Fruit fly (Drosophila melanogaster) whole organism, embryonic: ENCODE data around the gene CG32829.
A peak's percentile ranks its signal among the peaks of the same experiment; 100 is the strongest.

ENCODE experiments used
- Antp ChIP-seq: fragments of 200-800 bp; sonication (Bioruptor generic); optimal IDR thresholded peaks from 3 replicates; lab custom pipeline; 2016; ENCODE audit warnings: missing biosample characterization, missing genetic modification characterization
- Awh ChIP-seq: fragments of 200-800 bp; sonication (Bioruptor generic); IDR thresholded peaks from 2 replicates; pipeline ENCODE4, ENCODE4 v1.3.6; 2022; ENCODE audit warnings: missing biosample characterization, missing genetic modification characterization
- CG10267 ChIP-seq: fragments of 200-800 bp; sonication (Bioruptor generic); optimal IDR thresholded peaks from 2 replicates; lab custom pipeline; 2018; ENCODE audit warnings: missing biosample characterization, mild to moderate bottlenecking, missing genetic modification characterization, moderate library complexity
- CG12104 ChIP-seq: fragments of 200-800 bp; sonication (Bioruptor generic); optimal IDR thresholded peaks from 3 replicates; lab custom pipeline; 2016; ENCODE audit warnings: missing biosample characterization, missing genetic modification characterization
- CG13287 ChIP-seq: fragments of 200-800 bp; sonication (Bioruptor generic); IDR thresholded peaks from 2 replicates; pipeline ENCODE4 v1.3.6; 2022; ENCODE audit warnings: missing biosample characterization, missing genetic modification characterization; ENCODE audit not compliant: partially characterized antibody
- CG14860 ChIP-seq: fragments of 200-800 bp; sonication (Bioruptor generic); IDR thresholded peaks from 3 replicates; pipeline ENCODE4 v1.3.6; 2022; ENCODE audit warnings: missing biosample characterization, missing genetic modification characterization; ENCODE audit not compliant: partially characterized antibody
- CG15073 ChIP-seq: fragments of 200-800 bp; sonication (Bioruptor generic); optimal IDR thresholded peaks from 2 replicates; lab custom pipeline; 2016; ENCODE audit warnings: missing biosample characterization, missing genetic modification characterization
- CG17186 ChIP-seq: fragments of 200-800 bp; sonication (Bioruptor generic); optimal IDR thresholded peaks from 3 replicates; lab custom pipeline; 2017; ENCODE audit warnings: missing biosample characterization, missing genetic modification reagents, missing genetic modification characterization
- CG17612 ChIP-seq: fragments of 200-800 bp; sonication (Bioruptor generic); IDR thresholded peaks from 2 replicates; pipeline ENCODE4 v1.3.6; 2022; ENCODE audit warnings: missing biosample characterization, missing genetic modification characterization
- CG30431 ChIP-seq: fragments of 200-800 bp; sonication (Bioruptor generic); optimal IDR thresholded peaks from 2 replicates; lab custom pipeline; 2017; ENCODE audit warnings: missing biosample characterization, missing genetic modification characterization
- CG31365 ChIP-seq: fragments of 200-800 bp; sonication (Bioruptor generic); optimal IDR thresholded peaks from 2 replicates; lab custom pipeline; 2018; ENCODE audit warnings: missing biosample characterization, mild to moderate bottlenecking, missing genetic modification characterization
- CG4282 ChIP-seq: fragments of 200-800 bp; sonication (Bioruptor generic); optimal IDR thresholded peaks from 2 replicates; lab custom pipeline; 2016; ENCODE audit warnings: missing biosample characterization, missing genetic modification characterization
- CG5953 ChIP-seq: fragments of 200-800 bp; sonication (Bioruptor generic); IDR thresholded peaks from 2 replicates; pipeline ENCODE4 v1.3.6; 2022; ENCODE audit warnings: missing biosample characterization, missing genetic modification characterization
- CG6854 ChIP-seq: fragments of 200-800 bp; sonication (Bioruptor generic); optimal IDR thresholded peaks from 3 replicates; lab custom pipeline; 2017; ENCODE audit warnings: missing biosample characterization, mild to moderate bottlenecking, missing genetic modification characterization
- CG7963 ChIP-seq: fragments of 200-800 bp; sonication (Bioruptor generic); IDR thresholded peaks from 3 replicates; pipeline ENCODE4 v1.3.6; 2022; ENCODE audit warnings: missing biosample characterization, missing genetic modification characterization; ENCODE audit not compliant: partially characterized antibody
- CG9727 ChIP-seq: fragments of 200-800 bp; sonication (Bioruptor generic); optimal IDR thresholded peaks from 3 replicates; lab custom pipeline; 2017; ENCODE audit warnings: missing biosample characterization, mild to moderate bottlenecking, missing genetic modification characterization
- CG9932 ChIP-seq: fragments of 200-800 bp; sonication (Bioruptor generic); IDR thresholded peaks from 2 replicates; pipeline ENCODE4 v1.3.6; 2022; ENCODE audit warnings: missing biosample characterization, missing genetic modification characterization
- Chrac-16 ChIP-seq: fragments of 200-800 bp; sonication (Bioruptor generic); optimal IDR thresholded peaks from 3 replicates; lab custom pipeline; 2016; ENCODE audit warnings: missing biosample characterization, missing genetic modification characterization
- Dad ChIP-seq: fragments of 200-800 bp; sonication (Bioruptor generic); optimal IDR thresholded peaks from 3 replicates; lab custom pipeline; 2016; ENCODE audit warnings: missing biosample characterization, missing genetic modification characterization
- Elba2 ChIP-seq: fragments of 200-800 bp; sonication (Bioruptor generic); optimal IDR thresholded peaks from 3 replicates; lab custom pipeline; 2016; ENCODE audit warnings: missing biosample characterization, missing genetic modification characterization
- HLH3B ChIP-seq: fragments of 200-800 bp; sonication (Bioruptor generic); IDR thresholded peaks from 2 replicates; pipeline ENCODE4 v1.3.6; 2022; ENCODE audit warnings: missing biosample characterization, missing genetic modification characterization
- HmgZ ChIP-seq: fragments of 200-800 bp; sonication (Bioruptor generic); optimal IDR thresholded peaks from 2 replicates; lab custom pipeline; 2018; ENCODE audit warnings: missing biosample characterization, mild to moderate bottlenecking, missing genetic modification characterization
- Hr51 ChIP-seq, 2 experiments: fragments of 200-800 bp; sonication (Bioruptor generic); optimal IDR thresholded peaks; 2 replicates in 1 of 2; 3 replicates in 1 of 2; lab custom pipeline; 2016 to 2018; ENCODE audit warnings: missing biosample characterization in 2 of 2, missing genetic modification characterization in 2 of 2, mild to moderate bottlenecking in 1 of 2, moderate library complexity in 1 of 2
- Sox100B ChIP-seq: fragments of 200-800 bp; sonication (Bioruptor generic); optimal IDR thresholded peaks from 3 replicates; lab custom pipeline; 2018; ENCODE audit warnings: missing biosample characterization, mild to moderate bottlenecking, missing genetic modification characterization
- bcd ChIP-seq: fragments of 200-800 bp; sonication (Bioruptor generic); optimal IDR thresholded peaks from 2 replicates; lab custom pipeline; 2017; ENCODE audit warnings: missing biosample characterization, mild to moderate bottlenecking, missing genetic modification characterization
- chif ChIP-seq, 2 experiments: fragments of 200-800 bp; sonication (Bioruptor generic); optimal IDR thresholded peaks; 3 replicates each; lab custom pipeline; 2016; ENCODE audit warnings: missing biosample characterization in 2 of 2, missing genetic modification characterization in 2 of 2
- chn ChIP-seq: fragments of 200-800 bp; sonication (Bioruptor generic); optimal IDR thresholded peaks from 2 replicates; lab custom pipeline; 2016; ENCODE audit warnings: missing biosample characterization, missing genetic modification characterization
- ci ChIP-seq: fragments of 200-800 bp; sonication (Bioruptor generic); IDR thresholded peaks from 3 replicates; pipeline ENCODE4 v1.3.6; 2022; ENCODE audit warnings: missing biosample characterization, missing genetic modification characterization
- corto ChIP-seq: fragments of 200-800 bp; sonication (Bioruptor generic); optimal IDR thresholded peaks from 2 replicates; lab custom pipeline; 2016; ENCODE audit warnings: missing biosample characterization, mild to moderate bottlenecking, missing genetic modification characterization, moderate library complexity
- cwo ChIP-seq: fragments of 200-800 bp; sonication (Bioruptor generic); optimal IDR thresholded peaks from 3 replicates; lab custom pipeline; 2017; ENCODE audit warnings: missing biosample characterization, missing genetic modification characterization, mild to moderate bottlenecking, moderate library complexity, missing genetic modification reagents
- emc ChIP-seq: fragments of 200-800 bp; sonication (Bioruptor generic); optimal IDR thresholded peaks from 2 replicates; lab custom pipeline; 2016; ENCODE audit warnings: missing biosample characterization, missing genetic modification characterization
- en ChIP-seq: fragments of 200-800 bp; sonication (Bioruptor generic); optimal IDR thresholded peaks from 2 replicates; lab custom pipeline; 2016; ENCODE audit warnings: missing biosample characterization, missing genetic modification characterization
- esg ChIP-seq: fragments of 200-800 bp; sonication (Bioruptor generic); conservative IDR thresholded peaks from 2 replicates; pipeline ENCODE4 v1.3.6; 2022; ENCODE audit warnings: missing biosample characterization, missing genetic modification characterization
- gcm2 ChIP-seq: fragments of 200-800 bp; sonication (Bioruptor generic); optimal IDR thresholded peaks from 2 replicates; lab custom pipeline; 2016; ENCODE audit warnings: missing biosample characterization, missing genetic modification characterization
- insv ChIP-seq, 2 experiments: fragments of 200-800 bp; sonication (Bioruptor generic); optimal IDR thresholded peaks; 3 replicates each; lab custom pipeline; 2016 to 2018; ENCODE audit warnings: missing biosample characterization in 2 of 2, missing genetic modification characterization in 2 of 2
- mam ChIP-seq: fragments of 200-800 bp; sonication (Bioruptor generic); optimal IDR thresholded peaks from 3 replicates; lab custom pipeline; 2016; ENCODE audit warnings: missing biosample characterization, missing genetic modification characterization
- org-1 ChIP-seq: fragments of 200-800 bp; sonication (Bioruptor generic); optimal IDR thresholded peaks from 2 replicates; lab custom pipeline; 2017; ENCODE audit warnings: missing biosample characterization, missing genetic modification characterization
- pfk ChIP-seq: fragments of 200-800 bp; sonication (Bioruptor generic); optimal IDR thresholded peaks from 2 replicates; lab custom pipeline; 2018; ENCODE audit warnings: missing biosample characterization, mild to moderate bottlenecking, missing genetic modification characterization, moderate library complexity
- pita ChIP-seq: fragments of 200-800 bp; sonication (Bioruptor generic); optimal IDR thresholded peaks from 2 replicates; lab custom pipeline; 2017; ENCODE audit warnings: missing biosample characterization, mild to moderate bottlenecking, missing genetic modification characterization
- pros ChIP-seq: fragments of 200-800 bp; sonication (Bioruptor generic); optimal IDR thresholded peaks from 3 replicates; lab custom pipeline; 2019; ENCODE audit warnings: missing biosample characterization, mild to moderate bottlenecking, missing genetic modification characterization, moderate library complexity
- psq ChIP-seq: fragments of 200-800 bp; sonication (Bioruptor generic); optimal IDR thresholded peaks from 2 replicates; lab custom pipeline; 2017; ENCODE audit warnings: missing biosample characterization, missing genetic modification characterization
- row ChIP-seq: fragments of 200-800 bp; sonication (Bioruptor generic); IDR thresholded peaks from 3 replicates; pipeline ENCODE4 v1.3.6; 2022; ENCODE audit warnings: missing biosample characterization, missing genetic modification characterization
- so ChIP-seq: fragments of 200-800 bp; sonication (Bioruptor generic); IDR thresholded peaks from 3 replicates; pipeline ENCODE4 v1.3.6; 2022; ENCODE audit warnings: missing biosample characterization, missing genetic modification characterization
- stwl ChIP-seq: fragments of 200-800 bp; sonication (Bioruptor generic); optimal IDR thresholded peaks from 3 replicates; lab custom pipeline; 2018; ENCODE audit warnings: missing biosample characterization, mild to moderate bottlenecking, missing genetic modification characterization, moderate library complexity
- toy ChIP-seq: fragments of 200-800 bp; sonication (Bioruptor generic); IDR thresholded peaks from 2 replicates; pipeline ENCODE4 v1.3.6; 2022; ENCODE audit warnings: missing biosample characterization, missing genetic modification characterization
- trem ChIP-seq: fragments of 200-800 bp; optimal IDR thresholded peaks from 3 replicates; lab custom pipeline; 2019; ENCODE audit warnings: missing biosample characterization, mild to moderate bottlenecking, missing genetic modification characterization, moderate library complexity
- usp ChIP-seq: fragments of >200 bp; optimal IDR thresholded peaks from 2 replicates; lab custom pipeline; 2017; ENCODE audit warnings: missing biosample characterization, missing genetic modification characterization
- vnd ChIP-seq: fragments of 200-800 bp; sonication (Bioruptor generic); IDR thresholded peaks from 3 replicates; pipeline ENCODE4 v1.3.6; 2022; ENCODE audit warnings: missing biosample characterization, missing genetic modification characterization; ENCODE audit not compliant: partially characterized antibody
- wek ChIP-seq: fragments of 200-800 bp; sonication (Bioruptor generic); optimal IDR thresholded peaks from 3 replicates; lab custom pipeline; 2018; ENCODE audit warnings: missing biosample characterization, mild to moderate bottlenecking, missing genetic modification characterization, moderate library complexity
- wor ChIP-seq: fragments of 200-800 bp; sonication (Bioruptor generic); IDR thresholded peaks from 2 replicates; pipeline ENCODE4 v1.3.6; 2022; ENCODE audit warnings: missing biosample characterization, missing genetic modification characterization
- zfh1 ChIP-seq: fragments of 200-800 bp; sonication (Bioruptor generic); IDR thresholded peaks from 3 replicates; pipeline ENCODE4 v1.3.6; 2022; ENCODE audit warnings: missing biosample characterization, missing genetic modification characterization

CG32829 gene

DNA sequence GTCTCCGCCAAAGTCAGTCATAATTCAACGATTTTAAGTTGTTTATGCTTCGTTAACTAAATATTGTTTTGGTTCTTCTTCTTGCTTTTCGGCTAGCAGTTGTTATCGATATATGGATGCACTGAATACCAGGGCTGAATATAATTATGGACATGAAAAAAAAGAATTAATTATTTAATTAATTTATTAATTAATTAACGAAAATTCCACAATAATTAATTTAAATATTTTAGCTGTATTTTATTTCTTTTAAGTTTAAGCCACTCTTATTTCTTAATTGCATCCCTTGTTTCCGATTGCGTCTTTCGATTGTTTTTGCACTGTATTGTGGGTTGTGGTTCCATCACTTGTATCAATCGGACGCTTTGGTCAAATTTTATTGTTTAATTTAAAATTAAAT is 33.9 kb upstream of the CG32829 start, which contains the start of the genes Gas41 and SA1 (continued):
- TF ChIP-seq CG31365 (tag; lab: Kevin White, UChicago) (peak; percentile 8), Antp (GFP tag; lab: Kevin White, UChicago) (peak; percentile 18), CG10267 (peak; percentile 83), zfh1 (GFP tag; lab: Robert Waterston, UW) (no peak), CG15073 (no peak), pita (no peak), corto (no peak), emc (no peak), CG17186 (GFP tag; lab: Kevin White, UChicago) (peak; percentile 72), Hr51 (GFP tag; optimal IDR thresholded peaks at IDR 0.05; lab: Kevin White, UChicago) (no peak), Elba2 (GFP tag; lab: Kevin White, UChicago) (no peak), vnd (GFP tag; lab: Robert Waterston, UW) (peak; percentile 76), CG14860 (GFP tag; lab: Robert Waterston, UW) (peak; percentile 44; the same call in 1 of the 3 replicates), chif (GFP tag; optimal IDR thresholded peaks at IDR 0.05; lab: Kevin White, UChicago) (peak; percentile 24 to 44), trem (tag; lab: Kevin White, UChicago) (peak; percentile 95), mam (GFP tag; lab: Kevin White, UChicago) (peak; percentile 52), CG30431 (GFP tag; lab: Kevin White, UChicago) (no peak), wek (GFP tag; lab: Kevin White, UChicago) (no peak), en (no peak), CG13287 (GFP tag; lab: Robert Waterston, UW) (peak; percentile 90), toy (GFP tag; lab: Robert Waterston, UW) (peak; percentile 76), insv (GFP tag; optimal IDR thresholded peaks at IDR 0.05; lab: Kevin White, UChicago) (no peak), Sox100B (no peak), pros (GFP tag; lab: Kevin White, UChicago) (no peak), HmgZ (tag; lab: Kevin White, UChicago) (peak; percentile 84), usp (no peak), CG17612 (GFP tag; lab: Robert Waterston, UW) (peak; percentile 65), CG4282 (GFP tag; lab: Kevin White, UChicago) (no peak), stwl (tag; lab: Kevin White, UChicago) (peak; percentile 92), bcd (GFP tag; lab: Kevin White, UChicago) (peak; percentile 58), so (GFP tag; lab: Robert Waterston, UW) (no peak), pfk (GFP tag; lab: Kevin White, UChicago) (peak; percentile 3), HLH3B (GFP tag; lab: Robert Waterston, UW) (no peak), esg (GFP tag; lab: Robert Waterston, UW) (peak; percentile 93), psq (GFP tag; lab: Kevin White, UChicago) (peak; percentile 12), Dad (no peak), CG9727 (peak; percentile 15), CG7963 (GFP tag; lab: Robert Waterston, UW) (0 out of 3 replicates have a peak, but pooled peaks have one; percentile 25), org-1 (GFP tag; lab: Kevin White, UChicago) (no peak), CG5953 (GFP tag; lab: Robert Waterston, UW) (no peak), ci (GFP tag; lab: Robert Waterston, UW) (peak; percentile 88), Chrac-16 (GFP tag; lab: Kevin White, UChicago) (peak; percentile 93), wor (GFP tag; lab: Robert Waterston, UW) (no peak), Awh (peak; percentile 90), gcm2 (GFP tag; lab: Kevin White, UChicago) (no peak), cwo (GFP tag; lab: Kevin White, UChicago) (peak; percentile 72), row (GFP tag; lab: Robert Waterston, UW) (peak; percentile 98), CG6854 (GFP tag; lab: Kevin White, UChicago) (no peak), CG12104 (GFP tag; lab: Kevin White, UChicago) (no peak), chn (GFP tag; lab: Kevin White, UChicago) (peak; percentile 63), CG9932 (GFP tag; lab: Robert Waterston, UW) (peak; percentile 95)
